Fruit fly (Drosophila melanogaster) whole organism, embryonic: ENCODE data around the gene CG3556.
A peak's percentile ranks its signal among the peaks of the same experiment; 100 is the strongest.

Experiments used
- Asciz ChIP-seq: fragments of 200-800 bp; sonication (Bioruptor generic); optimal IDR thresholded peaks from 2 replicates; lab custom pipeline; 2017; ENCODE audit warnings: missing biosample characterization, mild to moderate bottlenecking, missing genetic modification characterization, missing genetic modification reagents
- Bdp1 ChIP-seq: fragments of 200-800 bp; sonication (Bioruptor generic); optimal IDR thresholded peaks from 3 replicates; lab custom pipeline; 2016; ENCODE audit warnings: missing biosample characterization, missing genetic modification characterization
- CG10321 ChIP-seq: fragments of 200-800 bp; sonication (Bioruptor generic); IDR thresholded peaks from 2 replicates; pipeline ENCODE4 v1.3.6; 2022; ENCODE audit warnings: missing biosample characterization, missing genetic modification characterization
- CG10654 ChIP-seq: fragments of 200-800 bp; sonication (Bioruptor generic); optimal IDR thresholded peaks from 2 replicates; lab custom pipeline; 2016; ENCODE audit warnings: missing biosample characterization, missing genetic modification characterization
- CG11695 ChIP-seq: fragments of 200-800 bp; sonication (Bioruptor generic); IDR thresholded peaks from 3 replicates; pipeline ENCODE4 v1.3.6; 2022; ENCODE audit warnings: missing biosample characterization, missing genetic modification characterization
- CG12769 ChIP-seq: fragments of 200-800 bp; sonication (Bioruptor generic); optimal IDR thresholded peaks from 2 replicates; lab custom pipeline; 2019; ENCODE audit warnings: missing biosample characterization, mild to moderate bottlenecking, missing genetic modification characterization, moderate library complexity
- CG13296 ChIP-seq: fragments of 200-800 bp; sonication (Bioruptor generic); optimal IDR thresholded peaks from 3 replicates; lab custom pipeline; 2018; ENCODE audit warnings: missing biosample characterization, mild to moderate bottlenecking, missing genetic modification characterization
- CG1529 ChIP-seq: fragments of 200-800 bp; sonication (Bioruptor generic); optimal IDR thresholded peaks from 3 replicates; lab custom pipeline; 2018; ENCODE audit warnings: missing biosample characterization, missing genetic modification characterization
- CG1647 ChIP-seq: fragments of 200-800 bp; sonication (Bioruptor generic); optimal IDR thresholded peaks from 3 replicates; lab custom pipeline; 2016; ENCODE audit warnings: missing biosample characterization, missing genetic modification characterization
- CG16779 ChIP-seq: fragments of 200-800 bp; sonication (Bioruptor generic); IDR thresholded peaks from 2 replicates; pipeline ENCODE4 v1.3.6; 2022; ENCODE audit warnings: missing biosample characterization, missing genetic modification characterization
- CG17385 ChIP-seq: fragments of 200-800 bp; sonication (Bioruptor generic); optimal IDR thresholded peaks from 3 replicates; lab custom pipeline; 2018; ENCODE audit warnings: missing biosample characterization, mild to moderate bottlenecking, missing genetic modification characterization
- CG18476 ChIP-seq: fragments of 200-800 bp; sonication (Bioruptor generic); optimal IDR thresholded peaks from 2 replicates; lab custom pipeline; 2016; ENCODE audit warnings: missing biosample characterization, mild to moderate bottlenecking, missing genetic modification characterization
- CG2199 ChIP-seq: fragments of 200-800 bp; sonication (Bioruptor generic); IDR thresholded peaks from 3 replicates; pipeline ENCODE4 v1.3.6; 2022; ENCODE audit warnings: missing biosample characterization, missing genetic modification characterization
- CG3163 ChIP-seq: fragments of 200-800 bp; sonication (Bioruptor generic); optimal IDR thresholded peaks from 3 replicates; lab custom pipeline; 2016; ENCODE audit warnings: missing biosample characterization, missing genetic modification characterization
- CG32767 ChIP-seq: fragments of 200-800 bp; sonication (Bioruptor generic); IDR thresholded peaks from 2 replicates; pipeline ENCODE4 v1.3.6; 2022; ENCODE audit warnings: missing biosample characterization, missing genetic modification characterization
- CG33557 ChIP-seq: fragments of 200-800 bp; sonication (Bioruptor generic); optimal IDR thresholded peaks from 2 replicates; lab custom pipeline; 2019; ENCODE audit warnings: missing biosample characterization, mild to moderate bottlenecking, missing genetic modification characterization, moderate library complexity
- CG42726 ChIP-seq: fragments of 200-800 bp; sonication (Bioruptor generic); IDR thresholded peaks from 2 replicates; pipeline ENCODE4 v1.3.6; 2022; ENCODE audit warnings: missing biosample characterization, missing genetic modification characterization; ENCODE audit not compliant: partially characterized antibody
- CG4282 ChIP-seq: fragments of 200-800 bp; sonication (Bioruptor generic); optimal IDR thresholded peaks from 2 replicates; lab custom pipeline; 2016; ENCODE audit warnings: missing biosample characterization, missing genetic modification characterization
- CG4404 ChIP-seq: fragments of 200-800 bp; sonication (Bioruptor generic); IDR thresholded peaks from 2 replicates; pipeline ENCODE4 v1.3.6; 2022; ENCODE audit warnings: missing biosample characterization, missing genetic modification characterization
- CG5245 ChIP-seq: fragments of 200-800 bp; sonication (Bioruptor generic); optimal IDR thresholded peaks from 3 replicates; lab custom pipeline; 2016; ENCODE audit warnings: missing biosample characterization, missing genetic modification characterization
- CG7271 ChIP-seq: fragments of 200-800 bp; sonication (Bioruptor generic); optimal IDR thresholded peaks from 2 replicates; lab custom pipeline; 2018; ENCODE audit warnings: missing biosample characterization, mild to moderate bottlenecking, missing genetic modification characterization, moderate library complexity
- CG8765 ChIP-seq: fragments of 200-800 bp; sonication (Bioruptor generic); IDR thresholded peaks from 2 replicates; pipeline ENCODE4 v1.3.6; 2022; ENCODE audit warnings: missing biosample characterization, missing genetic modification characterization
- CG9437 ChIP-seq: fragments of 200-800 bp; sonication (Bioruptor generic); optimal IDR thresholded peaks from 2 replicates; lab custom pipeline; 2018; ENCODE audit warnings: missing biosample characterization, mild to moderate bottlenecking, missing genetic modification characterization
- Deaf1 ChIP-seq: fragments of 200-800 bp; optimal IDR thresholded peaks from 3 replicates; lab custom pipeline; 2019; ENCODE audit warnings: missing biosample characterization, mild to moderate bottlenecking, missing genetic modification characterization, moderate library complexity
- Jarid2 ChIP-seq: fragments of 200-800 bp; sonication (Bioruptor generic); optimal IDR thresholded peaks from 3 replicates; lab custom pipeline; 2017; ENCODE audit warnings: mild to moderate bottlenecking, missing biosample characterization, missing genetic modification reagents, missing genetic modification characterization
- Max ChIP-seq: fragments of 200-800 bp; sonication (Bioruptor generic); optimal IDR thresholded peaks from 2 replicates; lab custom pipeline; 2016; ENCODE audit warnings: missing biosample characterization, mild to moderate bottlenecking, missing genetic modification characterization
- NFAT ChIP-seq: fragments of 200-800 bp; sonication (Bioruptor generic); IDR thresholded peaks from 2 replicates; pipeline ENCODE4 v1.3.6; 2022; ENCODE audit warnings: missing biosample characterization, missing genetic modification characterization
- Rfx ChIP-seq: fragments of 200-800 bp; sonication (Bioruptor generic); IDR thresholded peaks from 2 replicates; pipeline ENCODE4 v1.3.6; 2022; ENCODE audit warnings: missing biosample characterization, missing genetic modification characterization
- Scr ChIP-seq: fragments of 200-800 bp; sonication (Bioruptor generic); IDR thresholded peaks from 2 replicates; pipeline ENCODE4 v1.3.6; 2022; ENCODE audit warnings: missing biosample characterization, missing genetic modification characterization; ENCODE audit not compliant: partially characterized antibody
- Six4 ChIP-seq: fragments of 200-800 bp; sonication (Bioruptor generic); optimal IDR thresholded peaks from 2 replicates; lab custom pipeline; 2016; ENCODE audit warnings: missing biosample characterization, missing genetic modification characterization
- Sox102F ChIP-seq: fragments of 200-800 bp; sonication (Bioruptor generic); optimal IDR thresholded peaks from 2 replicates; lab custom pipeline; 2018; ENCODE audit warnings: missing biosample characterization, mild to moderate bottlenecking, missing genetic modification characterization, moderate library complexity
- Usf ChIP-seq: fragments of 200-800 bp; sonication (Bioruptor generic); optimal IDR thresholded peaks from 2 replicates; lab custom pipeline; 2017; ENCODE audit warnings: missing genotype, missing biosample characterization, missing genetic modification characterization
- Xrp1 ChIP-seq: fragments of 200-800 bp; sonication (Bioruptor generic); IDR thresholded peaks from 2 replicates; pipeline ENCODE4 v1.3.6; 2022; ENCODE audit warnings: missing biosample characterization, missing genetic modification characterization
- al ChIP-seq: fragments of 200-800 bp; sonication (Bioruptor generic); IDR thresholded peaks from 2 replicates; pipeline ENCODE4 v1.3.6; 2022; ENCODE audit warnings: missing biosample characterization, missing genetic modification characterization
- aop ChIP-seq: fragments of 200-800 bp; sonication (Bioruptor generic); IDR thresholded peaks from 2 replicates; pipeline ENCODE4 v1.3.6; 2022; ENCODE audit warnings: missing biosample characterization, missing genetic modification characterization
- chif ChIP-seq, 2 experiments: fragments of 200-800 bp; sonication (Bioruptor generic); optimal IDR thresholded peaks; 3 replicates each; lab custom pipeline; 2016; ENCODE audit warnings: missing biosample characterization in 2 of 2, missing genetic modification characterization in 2 of 2
- chm ChIP-seq: fragments of 200-800 bp; sonication (Bioruptor generic); IDR thresholded peaks from 2 replicates; pipeline ENCODE4 v1.3.6; 2022; ENCODE audit warnings: missing biosample characterization, missing genetic modification characterization
- croc ChIP-seq: fragments of 200-800 bp; sonication (Bioruptor generic); conservative IDR thresholded peaks from 3 replicates; pipeline ENCODE4 v1.3.6; 2022; ENCODE audit warnings: missing biosample characterization, missing genetic modification characterization
- da ChIP-seq: fragments of 200-800 bp; sonication (Bioruptor generic); optimal IDR thresholded peaks from 2 replicates; lab custom pipeline; 2016; ENCODE audit warnings: missing biosample characterization, missing genetic modification characterization
- fd64A ChIP-seq: fragments of 200-800 bp; sonication (Bioruptor generic); optimal IDR thresholded peaks from 3 replicates; lab custom pipeline; 2018; ENCODE audit warnings: missing biosample characterization, mild to moderate bottlenecking, missing genetic modification characterization
- fd96Cb ChIP-seq: fragments of 200-800 bp; sonication (Bioruptor generic); optimal IDR thresholded peaks from 2 replicates; lab custom pipeline; 2018; ENCODE audit warnings: missing biosample characterization, mild to moderate bottlenecking, missing genetic modification characterization, moderate library complexity
- ftz-f1 ChIP-seq: fragments of 200-800 bp; sonication (Bioruptor generic); optimal IDR thresholded peaks from 2 replicates; lab custom pipeline; 2016; ENCODE audit warnings: missing biosample characterization, missing genetic modification characterization
- grau ChIP-seq: fragments of 200-800 bp; optimal IDR thresholded peaks from 3 replicates; lab custom pipeline; 2019; ENCODE audit warnings: missing biosample characterization, mild to moderate bottlenecking, missing genetic modification characterization, moderate library complexity
- grn ChIP-seq: fragments of 200-800 bp; sonication (Bioruptor generic); optimal IDR thresholded peaks from 3 replicates; lab custom pipeline; 2017; ENCODE audit warnings: missing biosample characterization, missing genetic modification characterization
- gsb ChIP-seq: fragments of 200-800 bp; sonication (Bioruptor generic); IDR thresholded peaks from 2 replicates; pipeline ENCODE4 v1.3.6; 2022; ENCODE audit warnings: missing biosample characterization, missing genetic modification characterization
- kah ChIP-seq: fragments of 200-800 bp; sonication (Bioruptor generic); optimal IDR thresholded peaks from 2 replicates; lab custom pipeline; 2018; ENCODE audit warnings: missing biosample characterization, mild to moderate bottlenecking, missing genetic modification characterization
- nau ChIP-seq: fragments of 200-800 bp; sonication (Bioruptor generic); optimal IDR thresholded peaks from 3 replicates; lab custom pipeline; 2017; ENCODE audit warnings: missing biosample characterization, mild to moderate bottlenecking, missing genetic modification characterization, missing genetic modification reagents
- odd ChIP-seq: fragments of 200-800 bp; sonication (Bioruptor generic); optimal IDR thresholded peaks from 2 replicates; lab custom pipeline; 2017; ENCODE audit warnings: missing biosample characterization, mild to moderate bottlenecking, missing genetic modification characterization
- psq ChIP-seq: fragments of 200-800 bp; sonication (Bioruptor generic); optimal IDR thresholded peaks from 2 replicates; lab custom pipeline; 2017; ENCODE audit warnings: missing biosample characterization, missing genetic modification characterization
- sob ChIP-seq: fragments of 200-800 bp; sonication (Bioruptor generic); IDR thresholded peaks from 2 replicates; pipeline ENCODE4 v1.3.6; 2022; ENCODE audit warnings: missing biosample characterization, missing genetic modification characterization
- sr ChIP-seq: fragments of 200-800 bp; sonication (Bioruptor generic); IDR thresholded peaks from 3 replicates; pipeline ENCODE4 v1.3.6; 2022; ENCODE audit warnings: missing biosample characterization, missing genetic modification characterization
- unpg ChIP-seq: fragments of 200-800 bp; sonication (Bioruptor generic); optimal IDR thresholded peaks from 3 replicates; lab custom pipeline; 2018; ENCODE audit warnings: missing biosample characterization, mild to moderate bottlenecking, missing genetic modification characterization, moderate library complexity

The CG3556 gene

DNA sequence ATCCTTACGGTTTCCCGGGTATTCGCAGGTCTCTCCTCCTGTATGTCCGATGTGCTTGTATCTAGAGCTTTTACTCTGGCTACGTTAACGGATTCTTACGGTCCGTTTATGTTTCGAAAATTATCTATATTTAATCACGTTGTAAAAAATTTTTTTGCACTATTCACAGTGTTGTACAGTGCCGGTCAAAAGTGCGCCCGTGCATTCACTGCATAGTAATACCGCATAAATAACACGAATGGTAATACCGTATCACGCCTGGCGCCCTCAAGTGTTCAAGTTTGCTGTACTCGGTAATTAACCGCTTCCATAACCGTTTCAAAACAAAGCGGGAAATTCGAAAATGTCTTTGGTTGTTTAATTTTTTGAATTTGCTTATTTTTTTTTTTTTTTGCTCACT, 24.0 kb downstream of the CG3556 start, which contains the start of gene CG11444 (continued):
- TF ChIP-seq psq (GFP tag; lab: Kevin White, UChicago): no peak
- TF ChIP-seq Max (GFP tag; lab: Kevin White, UChicago): peak; percentile 40
- TF ChIP-seq CG42726 (GFP tag; lab: Robert Waterston, UW): peak; percentile 52
- no peak for TF ChIP-seq CG10654
- 0 out of 2 replicates have a peak, but pooled peaks have one; percentile 23 for TF ChIP-seq CG8765 (GFP tag; lab: Robert Waterston, UW)
- TF ChIP-seq CG7271: no peak
- no peak for TF ChIP-seq CG2199 (GFP tag; lab: Robert Waterston, UW)
- peak; percentile 50; the same call in 1 of the 2 replicates for TF ChIP-seq NFAT (GFP tag; lab: Robert Waterston, UW)
- TF ChIP-seq Usf (GFP tag; lab: Kevin White, UChicago): peak; percentile 13
- TF ChIP-seq Deaf1 (tag; lab: Kevin White, UChicago): no peak
- no peak for TF ChIP-seq CG17385 (GFP tag; lab: Kevin White, UChicago)
- TF ChIP-seq grn (GFP tag; lab: Kevin White, UChicago): peak; percentile 63
- TF ChIP-seq CG11695 (GFP tag; lab: Robert Waterston, UW): no peak
- TF ChIP-seq chif (GFP tag; optimal IDR thresholded peaks at IDR 0.05; lab: Kevin White, UChicago): peak in 1 of 2 experiments; percentile 46
- TF ChIP-seq Jarid2 (GFP tag; lab: Kevin White, UChicago): peak; percentile 22
- peak; percentile 47; the same call in 1 of the 2 replicates for TF ChIP-seq Xrp1 (GFP tag; lab: Robert Waterston, UW)
- TF ChIP-seq CG10321: no peak
- no peak for TF ChIP-seq aop (GFP tag; lab: Robert Waterston, UW)
- 0 out of 2 replicates have a peak, but pooled peaks have one; percentile 31 for TF ChIP-seq CG16779 (GFP tag; lab: Robert Waterston, UW)
- TF ChIP-seq ftz-f1 (GFP tag; lab: Kevin White, UChicago): no peak
- TF ChIP-seq da: peak; percentile 20
- no peak for TF ChIP-seq CG13296 (GFP tag; lab: Kevin White, UChicago)
- no peak for TF ChIP-seq odd (GFP tag; lab: Kevin White, UChicago)
- TF ChIP-seq CG1529 (GFP tag; lab: Kevin White, UChicago): no peak
- TF ChIP-seq unpg (GFP tag; lab: Kevin White, UChicago): peak; percentile 9
- no peak for TF ChIP-seq CG4404 (GFP tag; lab: Robert Waterston, UW)
- TF ChIP-seq CG3163 (GFP tag; lab: Kevin White, UChicago): peak; percentile 37
- TF ChIP-seq CG18476 (GFP tag; lab: Kevin White, UChicago): no peak
- no peak for TF ChIP-seq Asciz (GFP tag; lab: Kevin White, UChicago)
- TF ChIP-seq Rfx (GFP tag; lab: Robert Waterston, UW): peak; percentile 70
- TF ChIP-seq CG12769: no peak
- peak; percentile 33 for TF ChIP-seq Bdp1
- TF ChIP-seq fd96Cb (tag; lab: Kevin White, UChicago): no peak
- no peak for TF ChIP-seq fd64A (GFP tag; lab: Kevin White, UChicago)
- TF ChIP-seq Sox102F (GFP tag; lab: Kevin White, UChicago): no peak
- peak; percentile 26 for TF ChIP-seq CG1647 (GFP tag; lab: Kevin White, UChicago)
- TF ChIP-seq grau (tag; lab: Kevin White, UChicago): peak; percentile 25
- peak; percentile 68 for TF ChIP-seq sob (GFP tag; lab: Robert Waterston, UW)
- TF ChIP-seq nau (GFP tag; lab: Kevin White, UChicago): no peak
- TF ChIP-seq sr (GFP tag; lab: Robert Waterston, UW): no peak
- TF ChIP-seq CG9437 (GFP tag; lab: Kevin White, UChicago): no peak
- peak; percentile 13; the same call in 1 of the 2 replicates for TF ChIP-seq chm (GFP tag; lab: Robert Waterston, UW)
- peak; percentile 26 for TF ChIP-seq CG5245 (GFP tag; lab: Kevin White, UChicago)
- no peak for TF ChIP-seq CG32767
- no peak for TF ChIP-seq gsb (GFP tag; lab: Robert Waterston, UW)
- TF ChIP-seq croc (GFP tag; lab: Robert Waterston, UW): no peak; the same call in 2 of the 3 replicates
- TF ChIP-seq CG33557: peak; percentile 10
- TF ChIP-seq Six4 (GFP tag; lab: Kevin White, UChicago): no peak
- no peak for TF ChIP-seq al (GFP tag; lab: Robert Waterston, UW)
- TF ChIP-seq kah (GFP tag; lab: Kevin White, UChicago): no peak
- TF ChIP-seq Scr (GFP tag; lab: Robert Waterston, UW): no peak
- peak; percentile 43 for TF ChIP-seq CG4282 (GFP tag; lab: Kevin White, UChicago)
